Worm (Caenorhabditis elegans): Measurements from ENCODE around the gene F49C5.16.

Gene F49C5.16

DNA sequence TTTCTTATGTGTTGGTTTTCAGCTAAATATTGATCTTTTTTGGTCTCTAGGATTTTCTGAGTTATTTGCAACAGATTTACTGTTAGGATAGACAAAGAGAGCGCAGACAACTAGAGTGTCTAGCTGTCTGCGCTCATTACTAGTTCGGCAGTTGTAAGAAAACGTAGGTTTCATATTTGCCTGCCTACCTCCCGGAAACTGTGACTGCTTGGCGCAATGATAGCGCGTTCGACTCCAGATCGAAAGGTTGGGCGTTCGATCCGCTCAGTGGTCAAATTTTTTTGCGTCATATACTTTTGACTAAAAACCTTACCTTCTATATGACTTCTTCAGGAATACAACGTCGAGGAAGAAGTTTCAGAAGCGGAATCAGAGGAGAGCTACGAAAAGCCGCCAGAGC, 8.3 kb upstream of the F49C5.16 start:
- no peak for TF ChIP-seq unc-62 (GFP tag; optimal IDR thresholded peaks at IDR 0.05)

DNA sequence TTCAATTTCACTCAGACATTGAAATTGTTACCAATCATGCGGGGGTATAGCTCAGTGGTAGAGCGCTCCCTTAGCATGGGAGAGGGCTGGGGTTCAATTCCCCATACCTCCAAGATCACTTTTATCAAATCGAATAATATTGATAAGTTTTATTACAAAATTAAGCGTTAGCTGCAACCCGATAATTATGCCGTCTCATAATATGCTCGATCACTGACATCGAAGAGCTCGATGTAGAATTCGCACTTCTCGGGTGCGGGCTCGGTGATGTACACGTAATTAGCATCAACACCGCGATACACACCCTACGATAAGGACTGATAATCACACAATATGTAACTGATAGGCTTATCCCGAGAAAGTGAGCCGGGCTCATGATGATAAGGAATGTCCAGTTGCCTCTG, 5.1 kb upstream of the F49C5.16 start:
- TF ChIP-seq unc-62 (GFP tag; optimal IDR thresholded peaks at IDR 0.05) = no peak

DNA sequence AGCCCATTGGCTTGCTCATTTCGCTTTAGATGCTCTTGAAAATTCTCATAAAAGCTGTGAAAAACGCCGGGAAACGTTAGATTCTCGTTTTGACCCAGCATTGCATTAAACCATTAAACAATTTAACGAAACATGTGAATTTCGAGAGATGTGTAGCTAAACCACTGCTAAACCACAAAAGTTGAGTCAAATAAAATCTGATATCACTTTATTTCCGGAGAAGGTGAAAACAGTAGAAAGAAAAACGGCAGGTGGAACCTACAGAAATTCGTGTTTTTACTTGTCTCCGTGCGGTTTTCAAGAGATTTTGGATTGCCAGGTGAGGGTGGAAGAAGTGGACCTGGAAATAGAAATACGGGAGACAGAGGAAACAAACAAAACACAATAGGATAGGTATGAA, 3.1 kb upstream of the F49C5.16 start, which contains the start of gene F49C5.9:
TSS of gene F49C5.9 (minus strand) at position 101 of the 400 bp plus-strand sequence.
- no peak for TF ChIP-seq unc-62 (GFP tag; optimal IDR thresholded peaks at IDR 0.05)

DNA sequence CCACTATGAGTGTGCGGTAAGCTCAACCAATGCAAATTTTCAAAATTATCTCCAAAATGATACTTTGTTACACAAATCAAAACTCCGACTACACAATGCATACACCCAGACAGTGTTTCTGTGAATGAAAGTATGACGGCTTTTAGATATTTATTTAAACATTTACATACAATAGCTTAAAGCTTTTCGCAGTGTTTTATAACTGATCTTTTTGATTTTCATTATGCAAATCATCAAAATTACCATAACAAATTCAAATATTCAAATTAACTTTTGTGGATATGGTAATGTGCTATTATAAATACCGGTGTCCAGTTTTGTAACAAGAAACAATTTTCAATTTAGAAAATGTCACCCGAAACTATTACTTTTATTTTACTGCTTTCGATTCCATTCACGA, 1.2 kb upstream of the F49C5.16 start, which contains the start of the genes F49C5.5 and F49C5.10:
TSS of gene F49C5.5 (minus strand) at position 101 of the 400 bp plus-strand sequence.
TSS of gene F49C5.10 (plus strand) at position 344 of the 400 bp plus-strand sequence.
- no peak for TF ChIP-seq unc-62 (GFP tag; optimal IDR thresholded peaks at IDR 0.05)

DNA sequence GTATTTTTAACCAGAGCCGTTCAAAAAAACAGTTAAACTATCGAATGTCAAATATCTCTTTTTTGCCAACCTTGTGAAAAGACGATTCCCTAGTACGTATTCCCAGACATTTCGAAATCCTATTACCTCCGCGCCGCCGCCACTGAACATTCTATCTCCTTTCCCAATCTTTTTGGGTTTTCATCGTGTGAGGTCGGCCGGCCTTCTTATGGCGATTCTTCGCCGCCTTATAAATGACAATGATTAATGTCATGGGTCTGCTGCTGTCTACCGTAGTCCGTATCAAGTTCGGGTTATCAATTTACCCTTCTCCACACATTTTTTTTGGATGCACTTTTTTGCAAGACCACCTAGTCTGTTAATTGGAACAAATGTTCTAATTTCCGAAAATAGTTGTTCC, 2.0 kb downstream of the F49C5.16 start:
- TF ChIP-seq unc-62 (GFP tag; optimal IDR thresholded peaks at IDR 0.05) = no peak

DNA sequence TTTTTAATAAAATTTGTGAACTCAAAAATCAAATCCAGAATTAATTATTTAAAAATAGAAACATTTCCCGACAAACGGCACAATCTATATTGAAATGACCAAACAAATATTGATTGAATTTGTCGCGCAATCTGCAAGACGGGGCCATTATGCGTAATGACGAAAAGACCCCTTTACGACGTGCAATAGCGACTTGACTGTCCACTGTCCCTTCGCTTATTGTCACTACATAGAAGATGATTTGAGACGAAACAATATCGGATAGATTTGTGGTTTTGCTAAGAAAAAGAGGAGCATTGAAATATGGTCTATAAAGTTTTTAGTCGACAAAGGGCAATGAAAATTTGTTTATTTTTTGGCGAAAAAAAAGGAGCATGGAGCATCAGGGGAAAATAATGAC, 3.3 kb downstream of the F49C5.16 start:
- TF ChIP-seq unc-62 (GFP tag; optimal IDR thresholded peaks at IDR 0.05) = no peak

DNA sequence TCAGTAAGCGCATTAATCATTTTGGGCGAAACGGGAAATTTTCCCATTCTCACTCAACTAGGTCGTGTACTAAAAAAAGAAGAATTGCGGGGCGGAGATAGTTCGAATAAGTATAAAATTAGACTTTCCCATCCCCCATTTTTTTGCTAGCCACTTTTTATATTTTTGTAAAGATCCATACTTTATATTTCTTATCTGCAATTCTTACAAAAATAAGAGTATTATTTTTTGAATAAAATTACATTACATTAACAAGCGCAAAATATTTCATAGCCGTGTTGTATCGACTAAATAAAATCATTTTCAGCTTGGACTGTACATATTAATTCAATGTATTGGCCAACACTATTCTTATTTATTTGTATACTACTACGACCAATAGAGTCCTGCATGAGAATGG, 7.9 kb downstream of the F49C5.16 start, which contains the start of gene F49C5.11:
TSS of gene F49C5.11 (plus strand) at position 301 of the 400 bp plus-strand sequence.
- no peak for TF ChIP-seq unc-62 (GFP tag; optimal IDR thresholded peaks at IDR 0.05)

DNA sequence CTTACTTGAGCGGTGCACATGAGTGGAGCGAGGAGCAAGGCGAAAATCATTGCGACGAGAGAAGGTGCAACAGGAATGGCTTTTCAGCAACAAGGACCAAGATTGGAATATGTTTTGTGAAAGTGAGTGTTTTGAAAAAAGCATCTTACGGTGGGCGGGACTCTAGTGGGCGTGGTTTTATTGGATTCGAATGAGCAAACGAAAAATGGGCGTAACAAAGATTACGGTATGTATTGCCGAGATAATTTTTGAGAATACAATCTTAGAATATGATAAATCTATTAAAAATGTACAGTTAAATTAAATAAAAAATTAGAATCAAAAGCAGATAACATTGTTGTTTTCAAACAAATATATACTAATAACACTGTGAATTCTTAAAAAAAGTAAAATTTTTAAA, 12.6 kb downstream of the F49C5.16 start, which contains the start of gene F49C5.12:
TSS of gene F49C5.12 (minus strand) at position 101 of the 400 bp plus-strand sequence.
- TF ChIP-seq unc-62 (GFP tag; optimal IDR thresholded peaks at IDR 0.05) = no peak

DNA sequence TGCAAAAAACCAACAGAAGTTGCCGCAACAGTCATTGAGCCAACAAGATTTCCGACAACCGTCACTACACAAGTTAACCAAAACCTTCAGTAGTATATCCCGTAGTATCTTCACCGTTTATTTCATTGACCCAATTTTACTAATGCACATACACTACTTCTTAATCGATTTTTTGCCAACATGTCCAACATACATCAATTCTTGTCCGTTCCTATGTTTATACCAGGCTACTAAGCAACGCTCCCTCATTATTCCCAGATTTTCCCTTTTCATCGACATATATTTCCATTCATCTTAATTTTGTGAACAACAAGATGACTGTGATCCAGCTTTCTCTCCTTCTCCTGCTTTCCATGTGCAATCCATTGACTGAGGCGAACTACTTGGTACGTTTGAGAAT, 18.2 kb downstream of the F49C5.16 start, which contains the start of gene F49C5.7:
TSS of gene F49C5.7 (plus strand) at position 301 of the 400 bp plus-strand sequence.
- TF ChIP-seq unc-62 (GFP tag; optimal IDR thresholded peaks at IDR 0.05) = no peak

DNA sequence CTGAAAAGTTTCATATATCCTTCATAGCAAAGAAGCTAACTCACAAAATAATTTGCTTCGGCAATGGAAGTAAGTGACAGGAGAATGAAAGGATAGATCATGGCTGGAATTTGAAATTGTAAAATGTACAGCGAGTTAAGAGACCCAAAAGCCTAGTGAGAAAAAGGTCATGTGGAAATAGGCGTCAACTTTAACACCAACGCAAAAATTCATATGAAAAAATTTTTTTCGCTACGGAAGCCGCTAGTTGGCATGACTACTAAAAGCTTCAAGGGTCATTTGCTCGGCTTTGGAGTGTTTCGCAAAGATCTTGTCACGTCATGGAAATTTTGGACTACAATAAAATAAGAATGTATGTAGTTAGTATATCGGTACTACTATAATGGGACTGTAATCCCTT, 22.9 kb downstream of the F49C5.16 start, which contains the start of gene Y38E10A.1:
TSS of gene Y38E10A.1 (minus strand) at position 101 of the 400 bp plus-strand sequence.
- TF ChIP-seq unc-62 (GFP tag; optimal IDR thresholded peaks at IDR 0.05) = no peak

DNA sequence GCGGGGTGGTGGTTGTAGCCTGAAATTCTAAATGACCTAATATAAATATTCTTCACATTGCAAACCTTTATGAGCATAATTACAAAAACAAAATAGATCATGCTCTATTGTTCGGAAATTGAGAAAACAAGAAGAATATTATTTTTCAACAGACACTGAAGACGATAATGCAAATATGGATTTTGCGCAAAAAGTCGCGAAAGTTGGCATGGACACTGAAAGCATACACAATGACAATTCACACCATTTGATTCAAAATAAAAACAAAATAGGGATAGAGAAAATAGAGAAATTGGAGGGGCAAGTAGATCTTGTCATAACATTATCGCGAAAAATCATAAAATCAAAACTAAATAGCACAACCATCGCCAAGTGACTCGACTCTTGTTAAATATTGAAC, 25.1 kb downstream of the F49C5.16 start, which contains the start of gene Y38E10A.35:
TSS of gene Y38E10A.35 (minus strand) at position 101 of the 400 bp plus-strand sequence.
- no peak for TF ChIP-seq unc-62 (GFP tag; optimal IDR thresholded peaks at IDR 0.05)

DNA sequence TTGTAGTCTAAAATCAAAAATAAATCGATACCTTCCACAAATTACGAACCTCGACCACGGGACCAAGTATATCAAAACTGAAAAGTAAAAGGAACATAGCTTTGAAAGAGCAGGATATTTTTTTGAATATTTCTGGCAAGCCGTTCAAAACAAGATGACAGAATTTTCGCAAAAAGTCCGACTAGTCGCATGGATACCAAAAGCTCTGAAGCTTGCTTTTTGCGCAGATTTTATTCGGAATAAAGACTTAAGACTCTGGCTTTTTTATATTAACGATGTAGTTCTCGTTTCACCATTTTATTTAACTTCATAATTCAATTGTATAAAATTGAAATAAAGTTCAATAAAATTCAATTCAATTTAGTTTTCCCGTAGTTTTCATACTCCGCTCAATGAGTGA, 25.9 kb downstream of the F49C5.16 start, which contains the start of gene Y38E10A.2:
TSS of gene Y38E10A.2 (minus strand) at position 101 of the 400 bp plus-strand sequence.
- TF ChIP-seq unc-62 (GFP tag; optimal IDR thresholded peaks at IDR 0.05) = no peak

DNA sequence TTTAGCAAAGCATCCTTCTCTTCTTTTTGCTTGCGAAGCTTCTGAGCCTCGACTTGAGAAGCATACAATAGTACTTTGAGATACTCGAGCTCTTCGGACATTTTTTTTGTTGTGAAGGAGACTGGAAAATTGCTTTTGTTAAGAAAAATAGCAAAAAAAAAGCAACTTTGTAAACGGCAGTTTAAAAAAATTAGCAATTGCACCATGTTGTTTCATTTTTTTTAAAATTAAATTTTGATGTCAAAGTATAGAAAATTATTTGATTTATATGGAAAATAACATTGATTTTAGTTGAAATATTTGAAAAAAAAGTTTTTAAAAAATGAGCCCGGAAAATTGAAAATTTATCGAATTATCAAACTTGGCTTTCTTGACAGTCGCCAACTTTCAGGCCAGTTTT, 27.0 kb downstream of the F49C5.16 start, which contains the start of gene Y38E10A.3:
TSS of gene Y38E10A.3 (minus strand) at position 101 of the 400 bp plus-strand sequence.
- no peak for TF ChIP-seq unc-62 (GFP tag; optimal IDR thresholded peaks at IDR 0.05)

DNA sequence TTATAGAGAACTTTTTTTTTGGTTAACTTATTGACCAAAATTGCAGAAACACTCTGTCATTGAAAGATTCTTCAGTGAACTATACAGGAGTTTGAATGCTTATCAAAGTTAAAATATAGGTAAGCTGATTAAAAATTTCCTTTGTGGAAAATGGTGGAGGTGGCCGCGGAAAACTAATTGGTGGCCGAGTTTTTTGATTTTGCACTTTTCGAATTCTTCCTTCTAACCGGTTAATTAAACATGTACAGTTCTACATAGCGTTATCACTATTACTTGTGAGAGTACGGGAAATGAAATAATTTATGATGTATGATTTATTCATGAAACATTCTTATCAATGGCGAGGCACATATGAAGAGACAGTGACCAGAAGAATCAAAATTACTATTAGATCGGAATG, 30.1 kb downstream of the F49C5.16 start, which contains the start of gene clec-8:
TSS of gene clec-8 (minus strand) at position 308 of the 400 bp plus-strand sequence.
- no peak for TF ChIP-seq unc-62 (GFP tag; optimal IDR thresholded peaks at IDR 0.05)

DNA sequence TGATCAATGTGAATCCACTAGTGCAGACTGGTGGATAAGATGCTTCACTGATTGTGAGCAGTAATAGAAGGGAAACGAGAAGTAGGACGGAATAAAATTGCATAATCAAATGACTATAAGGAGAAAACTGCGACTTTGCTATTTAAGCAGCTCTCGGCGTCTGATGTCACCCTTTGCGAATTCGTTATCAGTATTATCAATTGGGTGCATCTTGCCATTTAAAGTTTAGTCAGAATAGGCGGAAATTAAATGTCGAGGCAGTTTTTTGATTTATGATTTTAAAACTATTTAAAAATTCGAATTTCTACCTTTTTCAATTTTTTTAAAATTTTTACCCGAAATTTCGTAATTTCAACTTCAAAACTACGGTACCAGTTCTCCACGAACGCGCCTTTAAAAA, 33.3 kb downstream of the F49C5.16 start, which contains the start of gene clec-4:
TSS of gene clec-4 (minus strand) at position 162 of the 400 bp plus-strand sequence.
- TF ChIP-seq unc-62 (GFP tag; optimal IDR thresholded peaks at IDR 0.05) = no peak
